Worm (Caenorhabditis elegans) whole organism, midembryonic: ENCODE results near the gene C06E1.1.

Experiments
- T22C8.4 ChIP-seq: fragments of 200-800 bp; sonication (Bioruptor generic); IDR thresholded peaks from 2 replicates; pipeline ENCODE4 v1.3.6; 2022; ENCODE audit warnings: missing genetic modification characterization, missing compliant biosample characterization
- cog-1 ChIP-seq: sonication (generic microtip); optimal IDR thresholded peaks from 2 replicates; lab custom pipeline; 2016; ENCODE audit warnings: missing genetic modification characterization, missing compliant biosample characterization
- flt-1 ChIP-seq: fragments of 200-800 bp; sonication (Bioruptor generic); IDR thresholded peaks from 2 replicates; pipeline ENCODE4 v1.3.6; 2022; ENCODE audit warnings: missing genetic modification characterization, missing compliant biosample characterization
- klf-2 ChIP-seq: fragments of 200-800 bp; sonication (Bioruptor generic); conservative IDR thresholded peaks from 2 replicates; pipeline ENCODE4 v1.3.6; 2022; ENCODE audit warnings: missing genetic modification reagents, missing genetic modification characterization, missing compliant biosample characterization
- med-1 ChIP-seq: sonication (generic microtip); optimal IDR thresholded peaks from 2 replicates; lab custom pipeline; 2017; ENCODE audit warnings: missing genetic modification characterization, mild to moderate bottlenecking, missing compliant biosample characterization, antibody characterized with exemption, missing genetic modification reagents; ENCODE audit not compliant: insufficient read depth
- ref-1 ChIP-seq: fragments of 200-800 bp; sonication (Bioruptor generic); conservative IDR thresholded peaks from 2 replicates; pipeline ENCODE4 v1.3.6; 2022; ENCODE audit warnings: missing genetic modification reagents, missing genetic modification characterization, missing compliant biosample characterization
- tab-1 ChIP-seq: fragments of 200-800 bp; sonication (Bioruptor generic); IDR thresholded peaks from 2 replicates; pipeline ENCODE4 v1.3.6; 2022; ENCODE audit warnings: missing genetic modification characterization, missing compliant biosample characterization
- ztf-23 ChIP-seq: fragments of 200-800 bp; sonication (Bioruptor generic); IDR thresholded peaks from 2 replicates; pipeline ENCODE4 v1.3.6; 2022; ENCODE audit warnings: missing genetic modification reagents, missing genetic modification characterization, missing compliant biosample characterization
- ztf-29 ChIP-seq: fragments of 200-800 bp; sonication (Bioruptor generic); IDR thresholded peaks from 2 replicates; pipeline ENCODE4 v1.3.6; 2022; ENCODE audit warnings: missing genetic modification reagents, missing genetic modification characterization, missing compliant biosample characterization

Gene C06E1.1

DNA sequence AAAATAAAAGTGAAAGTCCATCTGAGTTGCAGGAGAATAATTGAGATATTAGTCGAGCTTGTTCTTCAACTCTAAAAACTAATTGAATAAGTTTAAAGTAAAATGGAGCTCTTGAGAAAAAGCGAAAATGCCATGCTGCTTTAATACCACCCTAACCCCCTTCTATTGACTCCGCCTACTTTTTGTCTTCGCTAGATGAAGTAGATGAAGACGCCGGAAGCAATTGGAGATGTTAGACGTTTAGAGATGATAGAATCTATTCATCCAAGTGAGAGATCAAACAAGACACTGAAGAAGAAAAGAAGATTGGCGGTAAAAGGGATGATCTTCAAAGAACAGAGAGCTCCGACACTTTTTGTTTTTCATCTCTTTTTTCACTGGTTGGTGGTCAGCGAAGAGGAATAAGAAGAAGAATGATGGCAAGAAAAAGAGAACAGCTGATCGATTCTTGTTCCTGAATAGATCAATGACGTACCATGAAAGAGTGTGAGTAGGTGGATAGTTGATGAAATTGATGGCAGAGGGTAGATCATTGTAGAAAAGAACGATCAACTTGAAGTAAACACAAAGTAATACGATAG, 48.9 kb downstream of the C06E1.1 start:
- no peak for TF ChIP-seq flt-1 (GFP tag; lab: Robert Waterston, UW)
- no peak for TF ChIP-seq ztf-29 (GFP tag; lab: Robert Waterston, UW)
- no peak for TF ChIP-seq klf-2 (GFP tag; lab: Robert Waterston, UW)
- no peak for TF ChIP-seq med-1 (GFP tag; lab: Kevin White, UChicago)
- no peak for TF ChIP-seq tab-1 (GFP tag; lab: Robert Waterston, UW)
- no peak for TF ChIP-seq cog-1
- no peak for TF ChIP-seq ztf-23
- no peak for TF ChIP-seq T22C8.4 (GFP tag; lab: Robert Waterston, UW)
- no peak for TF ChIP-seq ref-1

DNA sequence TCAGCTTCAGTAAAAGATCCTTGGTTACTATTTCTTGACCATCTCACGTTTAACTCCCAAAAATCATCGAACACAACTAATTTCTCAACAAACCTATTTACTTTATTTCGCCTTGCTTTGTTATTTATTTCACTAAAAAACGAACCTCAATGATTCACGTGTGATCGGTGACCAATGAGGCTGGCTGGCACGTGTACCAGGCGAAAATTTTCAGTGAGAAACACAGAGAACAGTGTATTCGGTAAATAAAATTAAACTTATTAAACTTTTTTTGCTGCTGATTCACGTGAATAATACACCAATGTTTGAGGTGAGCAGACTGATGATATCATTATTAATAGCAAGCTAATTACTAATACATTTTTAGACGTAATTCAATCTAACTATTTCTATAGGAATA, 49.8 kb downstream of the C06E1.1 start:
- TF ChIP-seq ref-1: no peak
- TF ChIP-seq ztf-23: no peak
- TF ChIP-seq tab-1 (GFP tag; lab: Robert Waterston, UW): no peak
- no peak for TF ChIP-seq ztf-29 (GFP tag; lab: Robert Waterston, UW)
- no peak for TF ChIP-seq klf-2 (GFP tag; lab: Robert Waterston, UW)
- TF ChIP-seq flt-1 (GFP tag; lab: Robert Waterston, UW): no peak
- no peak for TF ChIP-seq T22C8.4 (GFP tag; lab: Robert Waterston, UW)
- no peak for TF ChIP-seq cog-1
- TF ChIP-seq med-1 (GFP tag; lab: Kevin White, UChicago): no peak

DNA sequence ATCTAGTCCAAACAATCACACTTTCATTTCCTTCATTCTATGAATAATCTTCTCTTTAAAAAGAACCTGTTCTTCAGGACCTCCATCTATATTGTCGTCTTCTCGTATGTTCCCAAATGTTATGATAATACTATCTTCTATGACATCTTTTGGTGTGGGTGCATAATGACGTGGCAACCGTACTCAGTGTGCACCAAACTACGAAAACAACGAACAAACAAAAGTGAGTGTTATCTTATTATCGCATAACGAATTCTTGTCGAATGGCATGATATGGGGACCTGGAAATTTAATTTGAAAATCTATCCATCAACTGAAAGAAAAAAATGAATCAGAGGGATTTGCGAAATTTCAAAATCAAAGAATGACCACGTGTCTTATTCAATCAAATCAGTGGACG, 50.4 kb downstream of the C06E1.1 start:
- TF ChIP-seq ref-1 (no peak), tab-1 (GFP tag; lab: Robert Waterston, UW) (no peak), T22C8.4 (GFP tag; lab: Robert Waterston, UW) (no peak), flt-1 (GFP tag; lab: Robert Waterston, UW) (no peak), ztf-23 (no peak), klf-2 (GFP tag; lab: Robert Waterston, UW) (no peak), ztf-29 (GFP tag; lab: Robert Waterston, UW) (no peak), med-1 (GFP tag; lab: Kevin White, UChicago) (no peak), cog-1 (no peak)
